Worm (Caenorhabditis elegans): ENCODE results near the gene rpl-5.

- TF ChIP-seq sox-4 (tag; optimal IDR thresholded peaks at IDR 0.05), result no peak
- no peak for TF ChIP-seq hlh-13 (GFP tag; optimal IDR thresholded peaks at IDR 0.05)
- TF ChIP-seq C38D4.7 (GFP tag; optimal IDR thresholded peaks at IDR 0.05), result no peak
- TF ChIP-seq pqm-1 (tag; optimal IDR thresholded peaks at IDR 0.05), result no peak
- TF ChIP-seq lim-6 (tag; optimal IDR thresholded peaks at IDR 0.05), result no peak
- TF ChIP-seq ama-1 (optimal IDR thresholded peaks at IDR 0.05), result peak; percentile 65
Measured at ce11 chrII:8603567-8604359, 34.0 kb downstream of the rpl-5 start, which contains the start of gene suf-1.

Measured in whole organism, late embryonic.